Fruit fly (Drosophila melanogaster) whole organism, pupa: ENCODE measurements around the gene CG9192.

ENCODE experiments used
- CG12605 ChIP-seq: fragments of 200-800 bp; sonication (Bioruptor generic); IDR thresholded peaks from 2 replicates; pipeline ENCODE4 v1.3.6; 2022; ENCODE audit warnings: missing biosample characterization, missing genetic modification characterization
- rn ChIP-seq: fragments of 200-800 bp; sonication (Bioruptor generic); IDR thresholded peaks from 2 replicates; pipeline ENCODE4 v1.3.6; 2022; ENCODE audit warnings: missing biosample characterization, missing genetic modification characterization

dm6 chr3L:1250396-1250795 is 12.3 kb upstream of the CG9192 start, which contains the start of gene Bfc:
- TF ChIP-seq CG12605 (no peak), rn (GFP tag; lab: Robert Waterston, UW) (no peak)
